Fruit fly (Drosophila melanogaster) Kc167 (cell line): ENCODE measurements around the gene Orp8.

Experiments
- Sin3A ChIP-seq: fragments of >200 bp; optimal IDR thresholded peaks from 2 replicates; lab custom pipeline; 2018; ENCODE audit warnings: missing external identifiers
- psq ChIP-seq: fragments of >200 bp; optimal IDR thresholded peaks from 2 replicates; lab custom pipeline; 2017; ENCODE audit warnings: missing external identifiers

dm6 chr3R:20292880-20293491 is 16.2 kb upstream of the Orp8 start:
- no peak for TF ChIP-seq psq
- TF ChIP-seq Sin3A = no peak
